Worm (Caenorhabditis elegans) whole organism, young adult: ENCODE results near the gene F59A7.5.

ENCODE experiments used
- B0035.1 ChIP-seq: sonication (generic microtip); optimal IDR thresholded peaks from 2 replicates; lab custom pipeline; 2016; ENCODE audit warnings: missing genetic modification characterization, mild to moderate bottlenecking, missing compliant biosample characterization, missing genotype, missing genetic modification reagents
- C17E4.6 ChIP-seq: fragments of 200-800 bp; sonication (Bioruptor generic); IDR thresholded peaks from 2 replicates; pipeline ENCODE4 v1.3.6; 2022; ENCODE audit warnings: missing genetic modification reagents, missing genetic modification characterization, missing compliant biosample characterization
- F37B4.10 ChIP-seq: fragments of 200-800 bp; sonication (Bioruptor generic); IDR thresholded peaks from 2 replicates; pipeline ENCODE4 v1.3.6; 2022; ENCODE audit warnings: missing genetic modification characterization, missing compliant biosample characterization
- ZK185.1 ChIP-seq: sonication (generic microtip); optimal IDR thresholded peaks from 2 replicates; lab custom pipeline; 2016; ENCODE audit warnings: mild to moderate bottlenecking, missing genetic modification characterization, missing compliant biosample characterization; ENCODE audit not compliant: poor library complexity, severe bottlenecking
- akir-1 ChIP-seq: fragments of 200-800 bp; sonication (Bioruptor generic); optimal IDR thresholded peaks from 2 replicates; lab custom pipeline; 2018; ENCODE audit warnings: mild to moderate bottlenecking, missing genetic modification characterization, moderate library complexity, missing compliant biosample characterization
- ama-1 ChIP-seq, 3 experiments: fragments of 150-350 bp in 1 of 3; sonication (generic microtip) in 2 of 3; optimal IDR thresholded peaks; 2 replicates each; lab custom pipeline; 2014 to 2018; ENCODE audit warnings: missing biosample characterization in 2 of 3, missing genetic modification characterization in 2 of 3, missing genetic modification reagents in 2 of 3
- cebp-1 ChIP-seq, 2 experiments: fragments of 200-800 bp in 1 of 2; sonication (Bioruptor generic) in 1 of 2; sonication (generic microtip) in 1 of 2; IDR thresholded peaks in 1 of 2; optimal IDR thresholded peaks in 1 of 2; 2 replicates each; pipeline versions ENCODE4 v1.3.6 to Lab custom; 2017 to 2022; ENCODE audit warnings: missing compliant biosample characterization in 2 of 2, missing genetic modification characterization in 2 of 2, mild to moderate bottlenecking in 1 of 2, missing genetic modification reagents in 1 of 2, moderate library complexity in 1 of 2
- ceh-40 ChIP-seq: fragments of 200-800 bp; sonication (Bioruptor generic); IDR thresholded peaks from 2 replicates; pipeline ENCODE4 v1.3.6; 2022; ENCODE audit warnings: missing genetic modification characterization, missing compliant biosample characterization
- chd-7 ChIP-seq: sonication (generic microtip); optimal IDR thresholded peaks from 2 replicates; lab custom pipeline; 2016; ENCODE audit warnings: mild to moderate bottlenecking, missing genetic modification characterization, moderate library complexity, missing compliant biosample characterization
- hlh-12 ChIP-seq: sonication (generic microtip); optimal IDR thresholded peaks from 2 replicates; lab custom pipeline; 2016; ENCODE audit warnings: missing genetic modification characterization, missing compliant biosample characterization
- lin-35 ChIP-seq, 3 experiments: fragments of 150-350 bp in 2 of 3; sonication (generic microtip) in 1 of 3; optimal IDR thresholded peaks; 2 replicates each; lab custom pipeline; 2014 to 2018; ENCODE audit warnings: missing biosample characterization in 3 of 3, missing genetic modification characterization in 3 of 3, missing genetic modification reagents in 3 of 3
- pha-4 ChIP-seq: fragments of 150-350 bp; sonication (generic microtip); optimal IDR thresholded peaks from 2 replicates; lab custom pipeline; 2014; ENCODE audit warnings: missing biosample characterization, missing genetic modification reagents, missing genetic modification characterization
- rpc-1 ChIP-seq, 2 experiments: fragments of 150-350 bp in 1 of 2; sonication (generic microtip) in 1 of 2; optimal IDR thresholded peaks; 2 replicates each; lab custom pipeline; 2014 to 2018; ENCODE audit warnings: missing biosample characterization in 1 of 2, missing genetic modification characterization in 1 of 2, missing genetic modification reagents in 1 of 2, missing genotype in 1 of 2
- snpc-3.4 ChIP-seq: sonication (generic microtip); optimal IDR thresholded peaks from 2 replicates; lab custom pipeline; 2017; ENCODE audit warnings: missing genetic modification characterization, mild to moderate bottlenecking, missing compliant biosample characterization, antibody characterized with exemption, moderate library complexity, missing genotype, missing genetic modification reagents

DNA sequence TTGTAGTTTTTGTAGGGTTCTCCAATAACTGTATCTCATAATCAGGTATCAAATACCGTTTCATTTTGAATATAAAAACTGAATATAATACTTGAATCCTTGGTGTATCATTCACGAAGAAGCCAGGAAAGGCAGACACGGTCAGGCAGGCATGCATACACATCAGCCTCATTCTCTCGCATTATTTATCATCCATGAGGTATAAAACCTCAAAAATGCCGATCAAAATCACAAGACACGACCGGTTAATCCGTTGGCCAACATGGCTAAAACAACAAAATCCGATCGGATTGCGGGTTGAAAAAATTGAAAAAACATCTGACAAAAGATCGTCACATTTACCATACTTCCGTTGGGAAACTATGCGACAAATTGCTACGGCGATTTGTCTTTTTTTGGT, at the start of gene F59A7.5:
- TF ChIP-seq akir-1 (GFP tag; lab: Kevin White, UChicago) (no peak), ama-1 (optimal IDR thresholded peaks at IDR 0.05; lab: Kevin White, UChicago) (no peak), ama-1 (GFP tag; optimal IDR thresholded peaks at IDR 0.05; lab: Kevin White, UChicago) (no peak), pha-4 (no peak), B0035.1 (no peak), lin-35 (GFP tag; optimal IDR thresholded peaks at IDR 0.05; lab: Kevin White, UChicago) (no peak), chd-7 (no peak), ceh-40 (GFP tag; lab: Robert Waterston, UW) (no peak), C17E4.6 (no peak), cebp-1 (GFP tag; IDR thresholded peaks at IDR 0.05; lab: Robert Waterston, UW) (no peak), cebp-1 (tag; optimal IDR thresholded peaks at IDR 0.05; lab: Kevin White, UChicago) (no peak), F37B4.10 (no peak), hlh-12 (tag; lab: Kevin White, UChicago) (no peak), rpc-1 (optimal IDR thresholded peaks at IDR 0.05; lab: Kevin White, UChicago) (no peak), rpc-1 (tag; optimal IDR thresholded peaks at IDR 0.05; lab: Kevin White, UChicago) (no peak), snpc-3.4 (tag; lab: Kevin White, UChicago) (no peak), ZK185.1 (tag; lab: Kevin White, UChicago) (no peak)
